Fruit fly (Drosophila melanogaster): ENCODE data around the gene miple2.

Gene miple2

DNA sequence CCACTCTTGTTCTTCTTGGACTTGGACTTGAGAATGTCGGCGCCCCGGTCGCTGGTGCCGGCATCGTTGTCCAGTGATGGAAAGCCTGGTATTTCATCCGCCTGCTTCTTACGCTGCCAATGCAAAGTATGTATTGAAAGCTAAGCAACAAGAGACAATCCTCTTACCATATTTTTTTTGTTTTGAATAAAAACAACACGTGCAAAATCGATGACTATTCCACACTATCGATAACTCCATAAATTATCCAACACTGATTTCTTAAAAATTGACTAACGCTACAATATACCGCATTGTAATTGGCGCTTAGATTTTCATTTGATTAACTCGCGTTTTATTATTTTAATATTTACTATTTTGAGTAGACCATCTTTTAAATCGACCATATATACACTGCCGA is 53.5 kb downstream of the miple2 start, which contains the start of gene CG32344:
TSS of gene CG32344 (minus strand) at position 235 of the 400 bp plus-strand sequence.
- TF ChIP-seq ss (GFP tag; optimal IDR thresholded peaks at IDR 0.05), result no peak
- no peak for TF ChIP-seq vri (GFP tag; optimal IDR thresholded peaks at IDR 0.05)
- TF ChIP-seq CG16779 (tag; optimal IDR thresholded peaks at IDR 0.05), result no peak
- peak; percentile 60 for TF ChIP-seq Eip78C (GFP tag)
- no peak for TF ChIP-seq Ets96B (tag; optimal IDR thresholded peaks at IDR 0.05)
- no peak for TF ChIP-seq topi (GFP tag; optimal IDR thresholded peaks at IDR 0.05)
- TF ChIP-seq CG7368 (GFP tag; optimal IDR thresholded peaks at IDR 0.05), result no peak
- peak; percentile 7 for TF ChIP-seq CG3032 (tag; optimal IDR thresholded peaks at IDR 0.05)
- TF ChIP-seq CG6276 (GFP tag; optimal IDR thresholded peaks at IDR 0.05), result no peak
- TF ChIP-seq CG10631 (GFP tag; optimal IDR thresholded peaks at IDR 0.05), result no peak
